Worm (Caenorhabditis elegans) whole organism, L1 larva: Measurements from ENCODE around the gene rars-1.

Source experiments
- C04F5.9 ChIP-seq: sonication (generic microtip); optimal IDR thresholded peaks from 2 replicates; lab custom pipeline; 2016; ENCODE audit warnings: missing genetic modification characterization, missing compliant biosample characterization
- C16A3.4 ChIP-seq: fragments of 150-350 bp; optimal IDR thresholded peaks from 2 replicates; lab custom pipeline; 2014; ENCODE audit warnings: missing biosample characterization, missing genetic modification characterization
- C34B4.2 ChIP-seq: sonication (generic microtip); optimal IDR thresholded peaks from 2 replicates; lab custom pipeline; 2017; ENCODE audit warnings: mild to moderate bottlenecking, missing genetic modification characterization, missing compliant biosample characterization
- ama-1 ChIP-seq: fragments of 150-350 bp; optimal IDR thresholded peaks from 2 replicates; lab custom pipeline; 2014
- blmp-1 ChIP-seq: fragments of 150-350 bp; optimal IDR thresholded peaks from 2 replicates; lab custom pipeline; 2014; ENCODE audit warnings: missing biosample characterization, missing genetic modification characterization
- ceh-63 ChIP-seq: fragments of 200-800 bp; sonication (Bioruptor generic); optimal IDR thresholded peaks from 2 replicates; lab custom pipeline; 2018; ENCODE audit warnings: mild to moderate bottlenecking, missing genetic modification characterization, missing compliant biosample characterization
- ceh-82 ChIP-seq, 3 experiments: fragments of 150-350 bp in 1 of 3; sonication (generic microtip) in 2 of 3; optimal IDR thresholded peaks; 2 replicates each; lab custom pipeline; 2014 to 2017; ENCODE audit warnings: missing biosample characterization in 3 of 3, missing genetic modification characterization in 3 of 3
- ceh-88 ChIP-seq: fragments of 200-800 bp; sonication (Bioruptor generic); IDR thresholded peaks from 2 replicates; pipeline ENCODE4 v1.3.6; 2022; ENCODE audit warnings: missing genetic modification characterization, missing compliant biosample characterization
- ces-1 ChIP-seq: fragments of 150-350 bp; optimal IDR thresholded peaks from 2 replicates; lab custom pipeline; 2014; ENCODE audit warnings: missing biosample characterization, missing genetic modification reagents, missing genetic modification characterization
- dpl-1 ChIP-seq, 3 experiments: fragments of 150-350 bp in 2 of 3; sonication (generic microtip) in 1 of 3; optimal IDR thresholded peaks; 2 replicates each; lab custom pipeline; 2014 to 2017; ENCODE audit warnings: missing biosample characterization in 3 of 3, missing genetic modification characterization in 3 of 3, missing genetic modification reagents in 3 of 3
- dsc-1 ChIP-seq: sonication (generic microtip); optimal IDR thresholded peaks from 2 replicates; lab custom pipeline; 2016; ENCODE audit warnings: mild to moderate bottlenecking, missing genetic modification characterization, missing compliant biosample characterization
- efl-1 ChIP-seq, 4 experiments: fragments of 150-350 bp; optimal IDR thresholded peaks in 3 of 4; peaks in 1 of 4; 1 replicate in 1 of 4; 2 replicates in 3 of 4; lab custom pipeline; 2014; ENCODE audit warnings: missing biosample characterization in 2 of 4, missing genetic modification characterization in 2 of 4, missing genetic modification reagents in 2 of 4
- efl-3 ChIP-seq: fragments of 200-800 bp; sonication (Bioruptor generic); optimal IDR thresholded peaks from 2 replicates; lab custom pipeline; 2018; ENCODE audit warnings: mild to moderate bottlenecking, missing genetic modification characterization, missing compliant biosample characterization
- egl-13 ChIP-seq: sonication (generic microtip); optimal IDR thresholded peaks from 2 replicates; lab custom pipeline; 2016; ENCODE audit warnings: missing genotype, missing genetic modification reagents, missing genetic modification characterization, missing compliant biosample characterization
- fkh-10 ChIP-seq: sonication (generic microtip); optimal IDR thresholded peaks from 2 replicates; lab custom pipeline; 2017; ENCODE audit warnings: missing biosample characterization, missing genetic modification reagents, missing genetic modification characterization
- fkh-4 ChIP-seq: sonication (generic microtip); optimal IDR thresholded peaks from 2 replicates; lab custom pipeline; 2016; ENCODE audit warnings: missing compliant biosample characterization, missing genetic modification characterization, borderline replicate concordance
- fkh-8 ChIP-seq: sonication (generic microtip); optimal IDR thresholded peaks from 2 replicates; lab custom pipeline; 2016; ENCODE audit warnings: mild to moderate bottlenecking, missing genetic modification characterization, missing compliant biosample characterization
- fos-1 ChIP-seq: fragments of 150-350 bp; optimal IDR thresholded peaks from 2 replicates; lab custom pipeline; 2014; ENCODE audit warnings: missing biosample characterization, missing genetic modification characterization
- jun-1 ChIP-seq: fragments of 150-350 bp; optimal IDR thresholded peaks from 2 replicates; lab custom pipeline; 2014; ENCODE audit warnings: missing biosample characterization, missing genetic modification reagents, missing genetic modification characterization
- lin-13 ChIP-seq: fragments of 150-350 bp; optimal IDR thresholded peaks from 2 replicates; lab custom pipeline; 2014; ENCODE audit warnings: missing biosample characterization, missing genetic modification reagents, missing genetic modification characterization
- lir-3 ChIP-seq: sonication (generic microtip); optimal IDR thresholded peaks from 2 replicates; lab custom pipeline; 2016; ENCODE audit warnings: mild to moderate bottlenecking, missing genetic modification characterization, moderate library complexity, missing compliant biosample characterization; ENCODE audit not compliant: poor library complexity
- mab-9 ChIP-seq: fragments of 200-800 bp; sonication (Bioruptor generic); IDR thresholded peaks from 2 replicates; pipeline ENCODE4 v1.3.6; 2022; ENCODE audit warnings: missing genetic modification reagents, missing genetic modification characterization, missing compliant biosample characterization
- mdl-1 ChIP-seq, 2 experiments: fragments of 150-350 bp; optimal IDR thresholded peaks; 2 replicates each; lab custom pipeline; 2014 to 2017; ENCODE audit warnings: missing biosample characterization in 2 of 2, missing genetic modification characterization in 2 of 2, inconsistent platforms in 1 of 2
- mef-2 ChIP-seq: fragments of 150-350 bp; optimal IDR thresholded peaks from 2 replicates; lab custom pipeline; 2014; ENCODE audit warnings: missing biosample characterization, missing genetic modification characterization
- nhr-20 ChIP-seq: sonication (generic microtip); optimal IDR thresholded peaks from 2 replicates; lab custom pipeline; 2016; ENCODE audit warnings: mild to moderate bottlenecking, missing genetic modification characterization, missing compliant biosample characterization
- nhr-237 ChIP-seq: fragments of 150-350 bp; optimal IDR thresholded peaks from 2 replicates; lab custom pipeline; 2014; ENCODE audit warnings: missing biosample characterization, missing genetic modification characterization
- nhr-77 ChIP-seq: fragments of 150-350 bp; optimal IDR thresholded peaks from 2 replicates; lab custom pipeline; 2014; ENCODE audit warnings: missing biosample characterization, missing genetic modification characterization
- nhr-84 ChIP-seq: sonication (generic microtip); optimal IDR thresholded peaks from 2 replicates; lab custom pipeline; 2017; ENCODE audit warnings: missing biosample characterization, missing genetic modification characterization
- nhr-90 ChIP-seq: sonication (generic microtip); optimal IDR thresholded peaks from 2 replicates; lab custom pipeline; 2016; ENCODE audit warnings: mild to moderate bottlenecking, missing genetic modification characterization, missing compliant biosample characterization; ENCODE audit not compliant: poor library complexity
- pax-3 ChIP-seq: fragments of 200-800 bp; sonication (Bioruptor generic); optimal IDR thresholded peaks from 2 replicates; lab custom pipeline; 2018; ENCODE audit warnings: mild to moderate bottlenecking, missing genetic modification characterization, moderate library complexity, missing compliant biosample characterization
- skn-1 ChIP-seq: fragments of 150-350 bp; optimal IDR thresholded peaks from 2 replicates; lab custom pipeline; 2014; ENCODE audit warnings: missing biosample characterization, missing genetic modification characterization
- snpc-4 ChIP-seq: fragments of 150-350 bp; optimal IDR thresholded peaks from 2 replicates; lab custom pipeline; 2014; ENCODE audit warnings: missing biosample characterization, missing genetic modification characterization
- unc-130 ChIP-seq: fragments of 150-350 bp; optimal IDR thresholded peaks from 2 replicates; lab custom pipeline; 2017; ENCODE audit warnings: missing biosample characterization, missing genetic modification characterization, inconsistent platforms
- unc-30 ChIP-seq: sonication (generic microtip); optimal IDR thresholded peaks from 2 replicates; lab custom pipeline; 2017; ENCODE audit warnings: missing biosample characterization, missing genetic modification characterization
- xbp-1 ChIP-seq: sonication (generic microtip); optimal IDR thresholded peaks from 2 replicates; lab custom pipeline; 2016; ENCODE audit warnings: missing genetic modification characterization, missing compliant biosample characterization
- zip-4 ChIP-seq: fragments of 200-800 bp; sonication (Bioruptor generic); optimal IDR thresholded peaks from 2 replicates; lab custom pipeline; 2018; ENCODE audit warnings: mild to moderate bottlenecking, missing genetic modification characterization, moderate library complexity, missing compliant biosample characterization
- ztf-11 ChIP-seq, 2 experiments: sonication (generic microtip); optimal IDR thresholded peaks; 2 replicates each; lab custom pipeline; 2016 to 2017; ENCODE audit warnings: missing genetic modification characterization in 2 of 2, missing biosample characterization in 1 of 2, missing compliant biosample characterization in 1 of 2

rars-1 gene

DNA sequence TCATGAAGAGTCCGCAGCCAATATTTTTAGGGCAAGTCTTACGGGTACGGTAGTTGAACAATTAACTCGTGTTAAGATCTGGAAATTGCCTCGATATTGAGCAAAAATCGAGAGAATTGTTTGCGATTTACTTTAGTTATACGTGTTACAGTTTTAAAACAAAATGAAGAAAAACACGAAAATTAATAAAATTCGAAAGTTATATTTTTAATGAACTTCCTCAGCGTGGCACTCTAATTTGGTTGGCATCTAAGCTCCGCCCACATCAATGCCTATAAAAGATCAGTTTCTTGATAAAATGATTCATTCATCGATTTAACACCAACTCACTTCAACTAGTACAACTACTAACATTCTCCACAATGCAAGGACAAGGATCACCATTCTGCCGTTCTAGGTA is 46.5 kb downstream of the rars-1 start, which contains the start of gene gipc-1:
Gene gipc-1 (plus strand): TSS at position 301 of the 400 bp plus-strand sequence.
- no peak for TF ChIP-seq nhr-84 (tag; lab: Kevin White, UChicago)
- no peak for TF ChIP-seq lin-13
- no peak for TF ChIP-seq dsc-1 (tag; lab: Kevin White, UChicago)
- no peak for TF ChIP-seq xbp-1
- no peak for TF ChIP-seq C34B4.2 (tag; lab: Kevin White, UChicago)
- TF ChIP-seq dpl-1 (GFP tag; optimal IDR thresholded peaks at IDR 0.05; lab: Kevin White, UChicago): no peak
- TF ChIP-seq pax-3 (tag; lab: Kevin White, UChicago): no peak
- no peak for TF ChIP-seq mab-9 (GFP tag; lab: Robert Waterston, UW)
- TF ChIP-seq unc-30: no peak
- no peak for TF ChIP-seq ceh-82 (tag; optimal IDR thresholded peaks at IDR 0.05; lab: Kevin White, UChicago)
- no peak for TF ChIP-seq C16A3.4 (tag; lab: Kevin White, UChicago)
- TF ChIP-seq fkh-8 (tag; lab: Kevin White, UChicago): no peak
- TF ChIP-seq ceh-63 (GFP tag; lab: Kevin White, UChicago): no peak
- TF ChIP-seq ceh-88: no peak
- TF ChIP-seq nhr-20 (tag; lab: Kevin White, UChicago): no peak
- no peak for TF ChIP-seq ama-1 (lab: Kevin White, UChicago)
- TF ChIP-seq skn-1 (tag; lab: Kevin White, UChicago): no peak
- TF ChIP-seq efl-3 (GFP tag; lab: Kevin White, UChicago): no peak
- no peak for TF ChIP-seq blmp-1

DNA sequence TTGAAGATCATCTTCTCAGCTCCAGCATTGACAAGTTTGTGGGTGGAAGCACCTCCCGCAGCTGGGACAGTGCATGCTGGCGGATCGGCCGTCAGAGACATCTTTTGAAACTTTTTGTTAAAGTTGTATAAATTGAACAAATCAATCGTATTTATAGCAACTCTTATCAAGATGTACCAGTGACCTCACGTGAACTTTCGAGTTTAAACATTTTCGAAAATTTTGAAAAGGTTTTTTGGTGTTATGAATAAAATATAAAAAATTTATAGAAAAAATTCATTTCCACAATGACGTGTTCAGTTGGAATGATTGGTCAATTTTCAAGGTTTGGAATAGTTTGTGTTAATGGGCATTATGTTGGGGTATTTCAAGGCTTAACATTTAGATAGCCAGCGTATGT is 48.3 kb downstream of the rars-1 start, which contains the start of the genes msd-4 and C35D10.3:
Gene msd-4 (minus strand): TSS at position 101 of the 400 bp plus-strand sequence.
Gene C35D10.3 (plus strand): TSS at position 279 of the 400 bp plus-strand sequence.
- no peak for TF ChIP-seq nhr-90 (tag; lab: Kevin White, UChicago)
- TF ChIP-seq mdl-1 (tag; optimal IDR thresholded peaks at IDR 0.05; lab: Kevin White, UChicago): no peak
- no peak for TF ChIP-seq fkh-4 (tag; lab: Kevin White, UChicago)
- no peak for TF ChIP-seq unc-130 (tag; lab: Kevin White, UChicago)

DNA sequence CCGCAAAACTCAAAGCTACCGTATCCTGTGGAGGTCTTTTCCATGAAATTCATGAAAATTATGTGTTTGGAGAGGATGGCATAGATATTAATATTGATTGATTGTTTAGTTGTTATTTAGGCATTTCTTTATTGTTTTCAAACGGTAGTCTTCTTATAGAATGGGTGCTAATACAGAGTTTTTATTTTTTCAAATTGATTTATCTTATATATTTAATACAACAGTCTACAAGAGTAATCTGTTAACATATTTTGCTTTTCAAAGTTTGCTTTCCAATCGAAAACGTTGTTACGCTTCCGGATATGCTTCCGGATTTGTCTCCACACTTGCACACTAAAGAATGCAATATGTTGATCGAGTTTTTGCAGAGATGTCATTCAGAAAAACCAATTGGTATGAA is 50.2 kb downstream of the rars-1 start, which contains the start of gene C35D10.17:
Gene C35D10.17 (plus strand): TSS at position 301 of the 400 bp plus-strand sequence.
- TF ChIP-seq egl-13 (tag; lab: Kevin White, UChicago) (no peak), nhr-77 (tag; lab: Kevin White, UChicago) (no peak), ztf-11 (tag; optimal IDR thresholded peaks at IDR 0.05; lab: Kevin White, UChicago) (no peak), jun-1 (tag; lab: Kevin White, UChicago) (no peak), zip-4 (GFP tag; lab: Kevin White, UChicago) (no peak), lir-3 (tag; lab: Kevin White, UChicago) (no peak), efl-1 (optimal IDR thresholded peaks at IDR 0.05; lab: Kevin White, UChicago) (no peak), efl-1 (GFP tag; optimal IDR thresholded peaks at IDR 0.05 in 1 of 2; lab: Kevin White, UChicago) (no peak), fos-1 (no peak), snpc-4 (tag; lab: Kevin White, UChicago) (no peak), nhr-237 (tag; lab: Kevin White, UChicago) (no peak), ces-1 (GFP tag; lab: Kevin White, UChicago) (no peak), C04F5.9 (tag; lab: Kevin White, UChicago) (no peak), fkh-10 (GFP tag; lab: Kevin White, UChicago) (no peak), mef-2 (tag; lab: Kevin White, UChicago) (no peak), lin-13 (no peak)
- TF ChIP-seq, all 84 proteins: peak for 0
